Worm (Caenorhabditis elegans): ENCODE data around the gene ZC250.4.

ZC250.4 gene

DNA sequence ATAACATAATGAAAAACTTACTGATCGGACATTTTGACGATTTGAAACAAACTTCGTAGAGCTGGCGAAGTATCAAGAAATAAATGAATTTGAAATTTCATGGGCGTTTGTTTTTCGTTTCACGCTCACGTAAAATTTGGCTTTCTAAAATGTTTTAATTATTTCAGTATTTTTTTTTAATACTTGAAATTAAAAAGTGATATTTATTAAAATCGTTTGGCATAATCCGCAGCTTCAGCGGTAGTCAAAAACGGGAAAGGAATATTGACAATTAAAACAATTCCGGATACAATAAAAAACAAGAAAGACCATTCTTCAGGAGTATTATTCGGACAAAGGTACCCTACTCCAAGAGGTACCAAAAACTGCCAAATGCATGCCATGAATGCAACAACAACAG, 30.2 kb downstream of the ZC250.4 start, which contains the start of gene fbxa-183:
TSS of gene fbxa-183 (minus strand) at position 101 of the 400 bp plus-strand sequence.
- TF ChIP-seq elt-1 (tag; optimal IDR thresholded peaks at IDR 0.05; ENCODE audit: borderline replicate concordance, insufficient read depth) (no peak), flh-1 (GFP tag; optimal IDR thresholded peaks at IDR 0.05) (no peak), ztf-11 (tag; optimal IDR thresholded peaks at IDR 0.05) (no peak), unc-62 (GFP tag; optimal IDR thresholded peaks at IDR 0.05) (no peak), snpc-4 (tag; optimal IDR thresholded peaks at IDR 0.05) (no peak), tbx-8 (GFP tag; optimal IDR thresholded peaks at IDR 0.05) (no peak), nhr-237 (tag; optimal IDR thresholded peaks at IDR 0.05) (no peak)

DNA sequence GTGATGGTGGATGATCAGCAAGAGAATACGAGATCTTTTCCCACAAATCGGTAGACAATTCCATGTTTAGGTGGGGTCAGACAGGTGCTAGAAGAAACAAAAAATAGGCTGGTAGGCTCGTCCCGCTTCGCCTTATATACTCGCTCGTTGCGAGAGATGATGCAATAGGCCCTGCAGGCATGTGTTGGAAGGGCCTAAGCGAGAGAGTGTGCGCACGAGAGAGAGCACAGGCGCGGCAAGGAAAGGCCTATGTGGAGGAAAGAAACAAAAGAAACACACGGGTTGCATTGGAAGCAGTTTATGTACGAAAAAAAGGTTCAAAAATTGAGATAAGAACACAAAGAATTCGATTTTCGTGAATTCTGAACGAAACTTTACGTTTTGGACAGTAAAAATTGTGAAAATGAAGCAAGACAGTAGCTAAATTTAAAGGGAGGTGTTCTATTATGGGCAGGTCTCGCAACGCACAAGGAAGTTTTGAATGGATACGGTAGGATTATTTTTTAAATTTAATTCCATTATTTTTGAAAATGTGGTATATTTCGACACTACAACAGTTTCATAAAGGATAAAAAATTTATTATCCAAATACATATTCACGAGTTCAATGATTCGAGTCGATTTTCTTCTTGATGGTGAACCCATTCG, 32.1 kb downstream of the ZC250.4 start, which contains the start of gene F44E7.5:
TSS of gene F44E7.5 (minus strand) at position 210 of the 648 bp plus-strand sequence.
- TF ChIP-seq ces-1 (GFP tag; optimal IDR thresholded peaks at IDR 0.05), result peak; percentile 2
- TF ChIP-seq hlh-1 (tag; optimal IDR thresholded peaks at IDR 0.05), result no peak
- no peak for TF ChIP-seq ceh-83 (GFP tag; optimal IDR thresholded peaks at IDR 0.05)
- TF ChIP-seq cnd-1 (tag; optimal IDR thresholded peaks at IDR 0.05), result no peak
- TF ChIP-seq M03D4.4 (tag; optimal IDR thresholded peaks at IDR 0.05), result no peak
- no peak for TF ChIP-seq nhr-12 (tag; optimal IDR thresholded peaks at IDR 0.05)
- TF ChIP-seq ceh-43 (GFP tag; optimal IDR thresholded peaks at IDR 0.05), result no peak
- no peak for TF ChIP-seq nhr-2 (tag; optimal IDR thresholded peaks at IDR 0.05)
- TF ChIP-seq lin-13 (tag; optimal IDR thresholded peaks at IDR 0.05), result no peak
- no peak for TF ChIP-seq elt-3 (tag; optimal IDR thresholded peaks at IDR 0.05)
- no peak for TF ChIP-seq nhr-28 (tag; optimal IDR thresholded peaks at IDR 0.05)
- no peak for TF ChIP-seq flh-1 (GFP tag; optimal IDR thresholded peaks at IDR 0.05)
- TF ChIP-seq elt-1 (tag; optimal IDR thresholded peaks at IDR 0.05; ENCODE audit: borderline replicate concordance, insufficient read depth), result no peak
- no peak for TF ChIP-seq snpc-4 (tag; optimal IDR thresholded peaks at IDR 0.05)
- no peak for TF ChIP-seq drap-1 (GFP tag; optimal IDR thresholded peaks at IDR 0.05)
- TF ChIP-seq mep-1 (tag; optimal IDR thresholded peaks at IDR 0.05), result no peak
- TF ChIP-seq mab-5 (tag; optimal IDR thresholded peaks at IDR 0.05), result no peak
- TF ChIP-seq unc-62 (GFP tag; optimal IDR thresholded peaks at IDR 0.05), result no peak
- TF ChIP-seq bed-3 (GFP tag; optimal IDR thresholded peaks at IDR 0.05), result no peak
- TF ChIP-seq ham-2 (GFP tag; optimal IDR thresholded peaks at IDR 0.05), result no peak
- no peak for TF ChIP-seq ztf-11 (tag; optimal IDR thresholded peaks at IDR 0.05)
- TF ChIP-seq mls-2 (tag; optimal IDR thresholded peaks at IDR 0.05), result no peak
- TF ChIP-seq ceh-39 (tag; optimal IDR thresholded peaks at IDR 0.05), result peak; percentile 37
- TF ChIP-seq lsy-2 (tag; optimal IDR thresholded peaks at IDR 0.05), result peak; percentile 20
- no peak for TF ChIP-seq lin-32 (GFP tag; optimal IDR thresholded peaks at IDR 0.05)
- TF ChIP-seq sptf-1 (tag; optimal IDR thresholded peaks at IDR 0.05), result no peak
- TF ChIP-seq sem-2 (GFP tag; optimal IDR thresholded peaks at IDR 0.05), result no peak
- TF ChIP-seq nhr-76 (tag; optimal IDR thresholded peaks at IDR 0.05), result no peak
- TF ChIP-seq unc-120 (tag; optimal IDR thresholded peaks at IDR 0.05; ENCODE audit: poor library complexity, severe bottlenecking), result peak; percentile 8
- no peak for TF ChIP-seq pha-4 (tag; optimal IDR thresholded peaks at IDR 0.05)
- TF ChIP-seq zip-8 (tag; optimal IDR thresholded peaks at IDR 0.05), result peak; percentile 60
- TF ChIP-seq tbx-8 (GFP tag; optimal IDR thresholded peaks at IDR 0.05), result no peak

DNA sequence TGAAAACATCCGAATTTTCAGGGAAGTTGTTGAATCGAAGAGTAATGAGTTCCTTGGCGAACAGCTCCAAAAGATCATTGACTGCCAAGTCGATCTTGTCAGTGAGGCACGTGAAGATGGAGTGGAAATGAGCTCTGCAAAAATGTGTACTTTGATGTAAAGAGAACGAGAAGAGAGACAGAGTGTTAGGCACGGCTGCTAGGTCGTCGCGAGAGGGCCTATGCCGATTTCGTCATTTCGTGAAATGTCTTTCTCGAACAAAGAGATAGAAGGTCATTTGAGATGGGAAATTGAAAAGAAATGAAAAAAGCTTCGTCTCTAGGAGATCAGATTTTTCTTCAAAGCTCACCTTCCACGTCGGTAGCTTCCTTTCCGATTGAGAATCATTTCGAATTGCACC, 33.0 kb downstream of the ZC250.4 start:
- TF ChIP-seq tbx-8 (GFP tag; optimal IDR thresholded peaks at IDR 0.05), result no peak
- TF ChIP-seq ztf-11 (tag; optimal IDR thresholded peaks at IDR 0.05), result no peak
- TF ChIP-seq sptf-1 (tag; optimal IDR thresholded peaks at IDR 0.05), result no peak
- TF ChIP-seq unc-39 (tag; optimal IDR thresholded peaks at IDR 0.05), result no peak
- no peak for TF ChIP-seq M03D4.4 (tag; optimal IDR thresholded peaks at IDR 0.05)
- TF ChIP-seq blmp-1 (tag; optimal IDR thresholded peaks at IDR 0.05), result no peak
- TF ChIP-seq ceh-83 (GFP tag; optimal IDR thresholded peaks at IDR 0.05), result no peak
- TF ChIP-seq lin-13 (tag; optimal IDR thresholded peaks at IDR 0.05), result no peak
- TF ChIP-seq pha-4 (tag; optimal IDR thresholded peaks at IDR 0.05), result no peak
- no peak for TF ChIP-seq ceh-39 (tag; optimal IDR thresholded peaks at IDR 0.05)
- no peak for TF ChIP-seq sem-2 (GFP tag; optimal IDR thresholded peaks at IDR 0.05)

DNA sequence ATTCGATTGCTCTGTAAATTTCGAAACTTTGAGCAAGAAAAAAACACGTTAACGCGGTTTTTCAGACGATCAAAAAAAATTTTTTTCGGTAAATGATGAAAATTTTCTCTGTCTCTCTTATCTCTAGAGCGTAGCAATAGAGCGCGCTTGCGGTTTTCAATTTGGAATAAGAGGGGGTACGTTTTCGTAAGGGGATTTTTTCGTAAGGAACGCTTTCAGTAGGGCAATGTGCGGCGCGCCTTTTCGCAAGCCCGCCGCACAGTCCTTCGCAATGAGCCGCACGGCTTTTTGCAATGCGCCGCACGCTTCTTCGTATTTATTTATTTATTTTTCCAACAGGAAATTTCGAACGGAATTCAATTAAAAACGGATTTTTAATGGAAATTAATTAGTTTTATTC, 36.0 kb downstream of the ZC250.4 start, which contains the start of gene F44E7.4:
TSS of gene F44E7.4 (minus strand) at position 13 of the 400 bp plus-strand sequence.
- TF ChIP-seq mep-1 (tag; optimal IDR thresholded peaks at IDR 0.05), result peak; percentile 61
- peak; percentile 7 for TF ChIP-seq unc-120 (tag; optimal IDR thresholded peaks at IDR 0.05; ENCODE audit: poor library complexity, severe bottlenecking)
- TF ChIP-seq lsy-2 (tag; optimal IDR thresholded peaks at IDR 0.05), result peak; percentile 43
- TF ChIP-seq lin-13 (tag; optimal IDR thresholded peaks at IDR 0.05), result peak; percentile 18

Data from whole organism, mixed stage, embryonic.